Fruit fly (Drosophila melanogaster): ENCODE measurements around the gene HLH4C.

HLH4C gene

dm6 chrX:4675054-4675453, 27.8 kb upstream of the HLH4C start:
- TF ChIP-seq CG32264 (GFP tag; optimal IDR thresholded peaks at IDR 0.05) (no peak), usp (GFP tag; optimal IDR thresholded peaks at IDR 0.05) (no peak)

dm6 chrX:4671194-4671626, 24.0 kb upstream of the HLH4C start:
- no peak for TF ChIP-seq sage (GFP tag; optimal IDR thresholded peaks at IDR 0.05)
- TF ChIP-seq Rel (GFP tag; optimal IDR thresholded peaks at IDR 0.05) = no peak
- no peak for TF ChIP-seq Rel (tag; optimal IDR thresholded peaks at IDR 0.05)
- no peak for TF ChIP-seq Hr83 (GFP tag; optimal IDR thresholded peaks at IDR 0.05; ENCODE audit: poor library complexity, severe bottlenecking)
- peak; percentile 17 for TF ChIP-seq Sp1 (GFP tag; optimal IDR thresholded peaks at IDR 0.05)
- no peak for TF ChIP-seq h (GFP tag; optimal IDR thresholded peaks at IDR 0.05)
- TF ChIP-seq brk (GFP tag; optimal IDR thresholded peaks at IDR 0.05) = no peak
- TF ChIP-seq fru (GFP tag; optimal IDR thresholded peaks at IDR 0.05) = no peak
- TF ChIP-seq Myc (optimal IDR thresholded peaks at IDR 0.05) = no peak
- TF ChIP-seq usp (GFP tag; optimal IDR thresholded peaks at IDR 0.05) = no peak

- TF ChIP-seq Sp1 (GFP tag; optimal IDR thresholded peaks at IDR 0.05) (no peak), Hr78 (GFP tag; optimal IDR thresholded peaks at IDR 0.05) (no peak), CrebA (GFP tag; optimal IDR thresholded peaks at IDR 0.05; ENCODE audit: borderline replicate concordance) (no peak), sage (GFP tag; optimal IDR thresholded peaks at IDR 0.05) (no peak), rgr (GFP tag; optimal IDR thresholded peaks at IDR 0.05) (no peak), OdsH (GFP tag; optimal IDR thresholded peaks at IDR 0.05) (no peak), CG32264 (GFP tag; optimal IDR thresholded peaks at IDR 0.05) (no peak), pan (optimal IDR thresholded peaks at IDR 0.05) (no peak), dmrt93B (GFP tag; optimal IDR thresholded peaks at IDR 0.05) (no peak), woc (GFP tag; optimal IDR thresholded peaks at IDR 0.05) (no peak), foxo (GFP tag; optimal IDR thresholded peaks at IDR 0.05) (no peak), Myc (optimal IDR thresholded peaks at IDR 0.05) (no peak), Rel (GFP tag; optimal IDR thresholded peaks at IDR 0.05) (no peak), Rel (tag; optimal IDR thresholded peaks at IDR 0.05) (no peak)
Measured at dm6 chrX:4669438-4669837, 22.2 kb upstream of the HLH4C start.

dm6 chrX:4666650-4667360, 19.6 kb upstream of the HLH4C start, which contains the start of gene CG3009:
Gene CG3009, minus strand, starts transcription at chrX:4666700.
- TF ChIP-seq usp (GFP tag; optimal IDR thresholded peaks at IDR 0.05) = no peak
- peak; percentile 97 for TF ChIP-seq Sp1 (GFP tag; optimal IDR thresholded peaks at IDR 0.05)
- TF ChIP-seq Dif (GFP tag; optimal IDR thresholded peaks at IDR 0.05; ENCODE audit: partially characterized antibody) = peak; percentile 83
- peak; percentile 97 for TF ChIP-seq CG9705 (GFP tag; optimal IDR thresholded peaks at IDR 0.05)
- TF ChIP-seq dl (GFP tag; optimal IDR thresholded peaks at IDR 0.05; ENCODE audit: insufficient read depth in 1 of 2, partially characterized antibody in 2 of 2) = peak in 1 of 2 experiments; percentile 57
- peak; percentile 97 for TF ChIP-seq OdsH (GFP tag; optimal IDR thresholded peaks at IDR 0.05)
- TF ChIP-seq dsf (GFP tag; optimal IDR thresholded peaks at IDR 0.05; ENCODE audit: borderline replicate concordance) = peak; percentile 69
- TF ChIP-seq Hnf4 (GFP tag; optimal IDR thresholded peaks at IDR 0.05) = peak; percentile 97
- TF ChIP-seq brk (GFP tag; optimal IDR thresholded peaks at IDR 0.05) = peak; percentile 76
- TF ChIP-seq woc (GFP tag; optimal IDR thresholded peaks at IDR 0.05) = peak; percentile 97
- TF ChIP-seq Abd-B (GFP tag; optimal IDR thresholded peaks at IDR 0.05) = no peak
- peak; percentile 80 to 99 for TF ChIP-seq foxo (GFP tag; optimal IDR thresholded peaks at IDR 0.05)
- no peak for TF ChIP-seq lola (GFP tag; optimal IDR thresholded peaks at IDR 0.05)
- TF ChIP-seq Hr83 (GFP tag; optimal IDR thresholded peaks at IDR 0.05; ENCODE audit: poor library complexity, severe bottlenecking) = peak; percentile 58
- TF ChIP-seq Dfd (GFP tag; optimal IDR thresholded peaks at IDR 0.05) = no peak
- peak; percentile 83 for TF ChIP-seq sage (GFP tag; optimal IDR thresholded peaks at IDR 0.05)
- TF ChIP-seq psq (GFP tag; optimal IDR thresholded peaks at IDR 0.05) = peak; percentile 94
- peak; percentile 98 for TF ChIP-seq HLH106 (tag; optimal IDR thresholded peaks at IDR 0.05)
- peak; percentile 82 for TF ChIP-seq CrebA (GFP tag; optimal IDR thresholded peaks at IDR 0.05; ENCODE audit: borderline replicate concordance)
- no peak for TF ChIP-seq Hr78 (GFP tag; optimal IDR thresholded peaks at IDR 0.05)
- TF ChIP-seq h (GFP tag; optimal IDR thresholded peaks at IDR 0.05) = peak; percentile 98
- no peak for TF ChIP-seq pan (optimal IDR thresholded peaks at IDR 0.05)
- peak; percentile 87 for TF ChIP-seq tai (GFP tag; optimal IDR thresholded peaks at IDR 0.05)
- TF ChIP-seq Jra (GFP tag; optimal IDR thresholded peaks at IDR 0.05) = peak; percentile 90
- peak; percentile 82 for TF ChIP-seq Vsx2 (GFP tag; optimal IDR thresholded peaks at IDR 0.05; ENCODE audit: partially characterized antibody)
- peak; percentile 99 for TF ChIP-seq fru (GFP tag; optimal IDR thresholded peaks at IDR 0.05)
- peak; percentile 98 for TF ChIP-seq dmrt93B (GFP tag; optimal IDR thresholded peaks at IDR 0.05)
- no peak for TF ChIP-seq jim (GFP tag; optimal IDR thresholded peaks at IDR 0.05)
- TF ChIP-seq sv (GFP tag; optimal IDR thresholded peaks at IDR 0.05) = peak; percentile 96
- peak; percentile 98 for TF ChIP-seq br (GFP tag; optimal IDR thresholded peaks at IDR 0.05)
- TF ChIP-seq CG32264 (GFP tag; optimal IDR thresholded peaks at IDR 0.05) = peak; percentile 92
- peak; percentile 98 for TF ChIP-seq ey (GFP tag; optimal IDR thresholded peaks at IDR 0.05)
- TF ChIP-seq N (GFP tag; optimal IDR thresholded peaks at IDR 0.05) = no peak
- peak; percentile 71 for TF ChIP-seq Myc (optimal IDR thresholded peaks at IDR 0.05)
- peak; percentile 71 for TF ChIP-seq GATAd (GFP tag; optimal IDR thresholded peaks at IDR 0.05)
- peak; percentile 85 for TF ChIP-seq Mio (GFP tag; optimal IDR thresholded peaks at IDR 0.05)
- TF ChIP-seq Rel (GFP tag; optimal IDR thresholded peaks at IDR 0.05) = peak; percentile 85
- TF ChIP-seq Rel (tag; optimal IDR thresholded peaks at IDR 0.05) = peak; percentile 94
- TF ChIP-seq rgr (GFP tag; optimal IDR thresholded peaks at IDR 0.05) = peak; percentile 98
